Fruit fly (Drosophila melanogaster) whole organism, embryonic: ENCODE data around the gene nompB.
A peak's percentile ranks its signal among the peaks of the same experiment; 100 is the strongest.

Experiments used
- CG10543 ChIP-seq: fragments of 200-800 bp; sonication (Bioruptor generic); optimal IDR thresholded peaks from 3 replicates; lab custom pipeline; 2017; ENCODE audit warnings: missing biosample characterization, mild to moderate bottlenecking, missing genetic modification characterization, moderate library complexity
- CG10654 ChIP-seq: fragments of 200-800 bp; sonication (Bioruptor generic); optimal IDR thresholded peaks from 2 replicates; lab custom pipeline; 2016; ENCODE audit warnings: missing biosample characterization, missing genetic modification characterization
- CG11093 ChIP-seq: fragments of 200-800 bp; sonication (Bioruptor generic); IDR thresholded peaks from 3 replicates; pipeline ENCODE4 v1.3.6; 2022; ENCODE audit warnings: missing biosample characterization, missing genetic modification characterization
- CG11723 ChIP-seq: fragments of 200-800 bp; sonication (Bioruptor generic); optimal IDR thresholded peaks from 2 replicates; lab custom pipeline; 2017; ENCODE audit warnings: missing biosample characterization, mild to moderate bottlenecking, missing genetic modification characterization
- CG13624 ChIP-seq: fragments of 200-800 bp; sonication (Bioruptor generic); optimal IDR thresholded peaks from 2 replicates; lab custom pipeline; 2016; ENCODE audit warnings: missing biosample characterization, missing genetic modification characterization
- CG13894 ChIP-seq: fragments of 200-800 bp; sonication (Bioruptor generic); optimal IDR thresholded peaks from 3 replicates; lab custom pipeline; 2018; ENCODE audit warnings: missing biosample characterization, mild to moderate bottlenecking, missing genetic modification characterization, moderate library complexity
- CG1602 ChIP-seq: fragments of 200-800 bp; sonication (Bioruptor generic); optimal IDR thresholded peaks from 3 replicates; lab custom pipeline; 2016; ENCODE audit warnings: missing biosample characterization, missing genetic modification characterization
- CG1603 ChIP-seq: fragments of 200-800 bp; sonication (Bioruptor generic); optimal IDR thresholded peaks from 2 replicates; lab custom pipeline; 2019; ENCODE audit warnings: missing biosample characterization, mild to moderate bottlenecking, missing genetic modification characterization, moderate library complexity
- CG17829 ChIP-seq: fragments of 200-800 bp; optimal IDR thresholded peaks from 2 replicates; lab custom pipeline; 2019; ENCODE audit warnings: missing biosample characterization, mild to moderate bottlenecking, missing genetic modification characterization, moderate library complexity
- CG2678 ChIP-seq: fragments of 200-800 bp; sonication (Bioruptor generic); optimal IDR thresholded peaks from 3 replicates; lab custom pipeline; 2019; ENCODE audit warnings: missing biosample characterization, mild to moderate bottlenecking, missing genetic modification characterization, moderate library complexity
- CG2712 ChIP-seq: fragments of 200-800 bp; optimal IDR thresholded peaks from 3 replicates; lab custom pipeline; 2019; ENCODE audit warnings: missing biosample characterization, mild to moderate bottlenecking, missing genetic modification characterization, moderate library complexity
- CG32767 ChIP-seq: fragments of 200-800 bp; sonication (Bioruptor generic); IDR thresholded peaks from 2 replicates; pipeline ENCODE4 v1.3.6; 2022; ENCODE audit warnings: missing biosample characterization, missing genetic modification characterization
- CG32772 ChIP-seq: fragments of 200-800 bp; sonication (Bioruptor generic); IDR thresholded peaks from 2 replicates; pipeline ENCODE4 v1.3.6; 2022; ENCODE audit warnings: missing biosample characterization, missing genetic modification characterization
- CG3281 ChIP-seq: fragments of 200-800 bp; sonication (Bioruptor generic); optimal IDR thresholded peaks from 3 replicates; lab custom pipeline; 2017; ENCODE audit warnings: missing biosample characterization, mild to moderate bottlenecking, missing genetic modification characterization
- CG33213 ChIP-seq: fragments of 200-800 bp; sonication (Bioruptor generic); optimal IDR thresholded peaks from 3 replicates; lab custom pipeline; 2016; ENCODE audit warnings: missing biosample characterization, missing genetic modification characterization
- CG4328 ChIP-seq: fragments of 200-800 bp; sonication (Bioruptor generic); optimal IDR thresholded peaks from 3 replicates; lab custom pipeline; 2017; ENCODE audit warnings: missing biosample characterization, missing genetic modification reagents, missing genetic modification characterization
- CG4854 ChIP-seq: fragments of 200-800 bp; sonication (Bioruptor generic); optimal IDR thresholded peaks from 2 replicates; lab custom pipeline; 2016; ENCODE audit warnings: missing biosample characterization, missing genetic modification characterization, inconsistent platforms
- CG5180 ChIP-seq: fragments of 200-800 bp; sonication (Bioruptor generic); optimal IDR thresholded peaks from 3 replicates; lab custom pipeline; 2017; ENCODE audit warnings: missing biosample characterization, missing genetic modification characterization, mild to moderate bottlenecking, moderate library complexity, missing genetic modification reagents
- CG9727 ChIP-seq: fragments of 200-800 bp; sonication (Bioruptor generic); optimal IDR thresholded peaks from 3 replicates; lab custom pipeline; 2017; ENCODE audit warnings: missing biosample characterization, mild to moderate bottlenecking, missing genetic modification characterization
- D19B ChIP-seq: fragments of 200-800 bp; sonication (Bioruptor generic); optimal IDR thresholded peaks from 2 replicates; lab custom pipeline; 2017; ENCODE audit warnings: missing biosample characterization, mild to moderate bottlenecking, missing genetic modification characterization
- Deaf1 ChIP-seq: fragments of 200-800 bp; optimal IDR thresholded peaks from 3 replicates; lab custom pipeline; 2019; ENCODE audit warnings: missing biosample characterization, mild to moderate bottlenecking, missing genetic modification characterization, moderate library complexity
- Doc3 ChIP-seq: fragments of 200-800 bp; sonication (Bioruptor generic); IDR thresholded peaks from 3 replicates; pipeline ENCODE4 v1.3.6; 2022; ENCODE audit warnings: missing biosample characterization, missing genetic modification characterization; ENCODE audit not compliant: partially characterized antibody
- E2f2 ChIP-seq: fragments of 200-800 bp; sonication (Bioruptor generic); IDR thresholded peaks from 2 replicates; pipeline ENCODE4 v1.3.6; 2022; ENCODE audit warnings: missing biosample characterization, missing genetic modification characterization
- Ets65A ChIP-seq: fragments of 200-800 bp; sonication (Bioruptor generic); peaks from one replicate; lab custom pipeline; 2016; ENCODE audit warnings: missing biosample characterization, missing genetic modification characterization
- Hmr ChIP-seq: fragments of 200-800 bp; sonication (Bioruptor generic); optimal IDR thresholded peaks from 3 replicates; lab custom pipeline; 2017; ENCODE audit warnings: mild to moderate bottlenecking, missing biosample characterization, missing genetic modification reagents, missing genetic modification characterization
- Myb ChIP-seq: fragments of 200-800 bp; sonication (Bioruptor generic); optimal IDR thresholded peaks from 2 replicates; lab custom pipeline; 2016; ENCODE audit warnings: missing biosample characterization, missing genetic modification characterization
- NK7.1 ChIP-seq: fragments of 200-800 bp; sonication (Bioruptor generic); optimal IDR thresholded peaks from 3 replicates; lab custom pipeline; 2016; ENCODE audit warnings: missing biosample characterization, missing genetic modification characterization
- Rfx ChIP-seq: fragments of 200-800 bp; sonication (Bioruptor generic); IDR thresholded peaks from 2 replicates; pipeline ENCODE4 v1.3.6; 2022; ENCODE audit warnings: missing biosample characterization, missing genetic modification characterization
- Rx ChIP-seq: fragments of 200-800 bp; sonication (Bioruptor generic); IDR thresholded peaks from 2 replicates; pipeline ENCODE4 v1.3.6; 2022; ENCODE audit warnings: missing biosample characterization, missing genetic modification characterization
- Side ChIP-seq: fragments of 200-800 bp; sonication (Bioruptor generic); optimal IDR thresholded peaks from 2 replicates; lab custom pipeline; 2016; ENCODE audit warnings: missing biosample characterization, missing genetic modification characterization
- Tbp ChIP-seq: fragments of >200 bp; optimal IDR thresholded peaks from 2 replicates; lab custom pipeline; 2018; ENCODE audit warnings: missing biosample characterization, missing genetic modification characterization
- abd-A ChIP-seq: fragments of 200-800 bp; sonication (Bioruptor generic); optimal IDR thresholded peaks from 3 replicates; lab custom pipeline; 2019; ENCODE audit warnings: missing biosample characterization, mild to moderate bottlenecking, missing genetic modification characterization, moderate library complexity
- ap ChIP-seq: fragments of 200-800 bp; sonication (Bioruptor generic); IDR thresholded peaks from 2 replicates; pipeline ENCODE4 v1.3.6; 2022; ENCODE audit warnings: missing biosample characterization, missing genetic modification characterization
- ara ChIP-seq: fragments of 200-800 bp; sonication (Bioruptor generic); IDR thresholded peaks from 2 replicates; pipeline ENCODE4 v1.3.6; 2022; ENCODE audit warnings: missing biosample characterization, missing genetic modification characterization
- ase ChIP-seq: fragments of 200-800 bp; sonication (Bioruptor generic); IDR thresholded peaks from 3 replicates; pipeline ENCODE4 v1.3.6; 2022; ENCODE audit warnings: missing biosample characterization, missing genetic modification characterization
- crp ChIP-seq, 2 experiments: fragments of 200-800 bp; sonication (Bioruptor generic); optimal IDR thresholded peaks; 2 replicates in 1 of 2; 3 replicates in 1 of 2; lab custom pipeline; 2017; ENCODE audit warnings: missing biosample characterization in 2 of 2, missing genetic modification characterization in 2 of 2, mild to moderate bottlenecking in 1 of 2, moderate library complexity in 1 of 2
- ems ChIP-seq: fragments of 200-800 bp; sonication (Bioruptor generic); optimal IDR thresholded peaks from 3 replicates; lab custom pipeline; 2016; ENCODE audit warnings: missing biosample characterization, missing genetic modification characterization
- ewg ChIP-seq: fragments of 200-800 bp; sonication (Bioruptor generic); optimal IDR thresholded peaks from 3 replicates; lab custom pipeline; 2017; ENCODE audit warnings: mild to moderate bottlenecking, missing biosample characterization, missing genetic modification reagents, missing genetic modification characterization
- gcm2 ChIP-seq: fragments of 200-800 bp; sonication (Bioruptor generic); optimal IDR thresholded peaks from 2 replicates; lab custom pipeline; 2016; ENCODE audit warnings: missing biosample characterization, missing genetic modification characterization
- gsb-n ChIP-seq: fragments of 200-800 bp; sonication (Bioruptor generic); optimal IDR thresholded peaks from 3 replicates; lab custom pipeline; 2018; ENCODE audit warnings: missing biosample characterization, mild to moderate bottlenecking, missing genetic modification characterization
- ind ChIP-seq: fragments of 200-800 bp; sonication (Bioruptor generic); optimal IDR thresholded peaks from 3 replicates; lab custom pipeline; 2016; ENCODE audit warnings: missing biosample characterization, missing genetic modification characterization
- ken ChIP-seq: fragments of 200-800 bp; sonication (Bioruptor generic); IDR thresholded peaks from 3 replicates; pipeline ENCODE4 v1.3.6; 2022; ENCODE audit warnings: missing biosample characterization, missing genetic modification characterization
- kni ChIP-seq: fragments of 200-800 bp; sonication (Bioruptor generic); optimal IDR thresholded peaks from 3 replicates; lab custom pipeline; 2017; ENCODE audit warnings: mild to moderate bottlenecking, missing biosample characterization, missing genetic modification reagents, missing genetic modification characterization
- luna ChIP-seq: fragments of 200-800 bp; sonication (Bioruptor generic); optimal IDR thresholded peaks from 2 replicates; lab custom pipeline; 2016; ENCODE audit warnings: missing biosample characterization, missing genetic modification characterization
- nau ChIP-seq: fragments of 200-800 bp; sonication (Bioruptor generic); optimal IDR thresholded peaks from 3 replicates; lab custom pipeline; 2017; ENCODE audit warnings: missing biosample characterization, mild to moderate bottlenecking, missing genetic modification characterization, missing genetic modification reagents
- nerfin-1 ChIP-seq: fragments of 200-800 bp; sonication (Bioruptor generic); optimal IDR thresholded peaks from 3 replicates; lab custom pipeline; 2019; ENCODE audit warnings: missing biosample characterization, mild to moderate bottlenecking, missing genetic modification characterization, moderate library complexity
- nmo ChIP-seq: fragments of 200-800 bp; sonication (Bioruptor generic); optimal IDR thresholded peaks from 2 replicates; lab custom pipeline; 2018; ENCODE audit warnings: missing biosample characterization, mild to moderate bottlenecking, missing genetic modification characterization, moderate library complexity
- pita ChIP-seq: fragments of 200-800 bp; sonication (Bioruptor generic); optimal IDR thresholded peaks from 2 replicates; lab custom pipeline; 2017; ENCODE audit warnings: missing biosample characterization, mild to moderate bottlenecking, missing genetic modification characterization
- rib ChIP-seq: fragments of 200-800 bp; sonication (Bioruptor generic); IDR thresholded peaks from 2 replicates; pipeline ENCODE4 v1.3.6; 2022; ENCODE audit warnings: missing biosample characterization, missing genetic modification characterization
- zfh1 ChIP-seq: fragments of 200-800 bp; sonication (Bioruptor generic); IDR thresholded peaks from 3 replicates; pipeline ENCODE4 v1.3.6; 2022; ENCODE audit warnings: missing biosample characterization, missing genetic modification characterization

The nompB gene

DNA sequence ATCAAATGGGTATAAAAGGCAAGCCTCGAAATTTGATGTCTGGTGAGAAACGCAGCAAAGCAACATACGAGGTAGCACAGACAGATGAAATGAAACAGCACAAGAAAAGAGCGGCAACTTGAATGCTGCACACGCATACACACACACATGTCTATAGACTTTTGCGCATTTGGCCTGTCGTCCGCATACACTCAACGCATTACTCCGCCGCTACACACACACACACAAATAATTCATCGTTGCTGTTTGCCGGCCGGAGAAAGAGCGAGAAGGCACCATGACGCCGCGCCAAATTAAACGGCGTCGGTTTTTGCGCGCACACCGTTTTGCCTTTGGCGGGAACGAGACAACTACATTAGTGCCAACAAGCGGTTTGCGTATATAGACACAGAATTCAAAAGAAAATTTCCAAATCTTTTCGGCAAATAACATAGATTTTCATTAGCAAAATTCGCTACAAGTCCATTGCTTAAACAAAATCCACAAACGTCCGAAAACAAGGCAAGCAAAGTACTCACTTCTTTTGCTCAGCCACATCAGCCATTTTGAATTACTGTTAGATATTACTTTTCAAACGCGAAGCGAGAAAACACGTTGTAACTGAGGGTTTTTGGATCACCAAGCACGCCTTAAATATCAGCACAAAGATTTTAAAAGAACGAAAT lies 40.1 kb upstream of the nompB start (continued):
- TF ChIP-seq Ets65A (GFP tag; lab: Kevin White, UChicago) (no peak), CG32772 (GFP tag; lab: Robert Waterston, UW) (no peak), CG11723 (GFP tag; lab: Kevin White, UChicago) (no peak), crp (GFP tag; optimal IDR thresholded peaks at IDR 0.05; lab: Kevin White, UChicago) (no peak), E2f2 (peak; percentile 60), CG10543 (no peak), CG11093 (no peak), CG2678 (tag; lab: Kevin White, UChicago) (no peak), NK7.1 (peak; percentile 40), CG4328 (GFP tag; lab: Kevin White, UChicago) (no peak), ara (GFP tag; lab: Robert Waterston, UW) (0 out of 2 replicates have a peak, but pooled peaks have one; percentile 5), Myb (peak; percentile 20), ase (no peak), CG33213 (GFP tag; lab: Kevin White, UChicago) (no peak), pita (GFP tag; lab: Kevin White, UChicago) (no peak), CG10654 (GFP tag; lab: Kevin White, UChicago) (no peak), Side (GFP tag; lab: Kevin White, UChicago) (no peak), Tbp (no peak), ap (no peak), D19B (peak; percentile 64), nmo (GFP tag; lab: Kevin White, UChicago) (no peak), CG4854 (GFP tag; lab: Kevin White, UChicago) (no peak), CG13894 (peak; percentile 20), ewg (GFP tag; lab: Kevin White, UChicago) (peak; percentile 88), CG1602 (GFP tag; lab: Kevin White, UChicago) (no peak), Rx (GFP tag; lab: Robert Waterston, UW) (no peak), gsb-n (peak; percentile 18), CG17829 (tag; lab: Kevin White, UChicago) (no peak), Deaf1 (tag; lab: Kevin White, UChicago) (peak; percentile 45), kni (no peak), zfh1 (GFP tag; lab: Robert Waterston, UW) (peak; percentile 27; the same call in 1 of the 3 replicates), CG5180 (GFP tag; lab: Kevin White, UChicago) (no peak), rib (GFP tag; lab: Robert Waterston, UW) (peak; percentile 94), gcm2 (no peak), Rfx (GFP tag; lab: Robert Waterston, UW) (peak; percentile 47; the same call in 1 of the 2 replicates), luna (GFP tag; lab: Kevin White, UChicago) (no peak), Hmr (GFP tag; lab: Kevin White, UChicago) (no peak), CG13624 (GFP tag; lab: Kevin White, UChicago) (peak; percentile 74), ind (GFP tag; lab: Kevin White, UChicago) (no peak), Doc3 (GFP tag; lab: Robert Waterston, UW) (no peak), abd-A (tag; lab: Kevin White, UChicago) (peak; percentile 69), CG9727 (no peak), nau (GFP tag; lab: Kevin White, UChicago) (peak; percentile 33), CG3281 (GFP tag; lab: Kevin White, UChicago) (no peak), ken (GFP tag; lab: Robert Waterston, UW) (0 out of 3 replicates have a peak, but pooled peaks have one; percentile 18), CG2712 (tag; lab: Kevin White, UChicago) (no peak), CG1603 (peak; percentile 22), CG32767 (GFP tag; lab: Robert Waterston, UW) (peak; percentile 94), ems (GFP tag; lab: Kevin White, UChicago) (no peak), nerfin-1 (tag; lab: Kevin White, UChicago) (peak; percentile 22)
